Fruit fly (Drosophila melanogaster): ENCODE data around the gene CG33995.

CG33995 gene

dm6 chr2L:5007256-5007655 is 35.8 kb upstream of the CG33995 start (continued):
- no peak for TF ChIP-seq onecut (GFP tag; IDR thresholded peaks at IDR 0.05)
- no peak for TF ChIP-seq phol (tag; optimal IDR thresholded peaks at IDR 0.05)
- TF ChIP-seq bcd (GFP tag; optimal IDR thresholded peaks at IDR 0.05), result no peak
- no peak for TF ChIP-seq CG1024 (GFP tag; IDR thresholded peaks at IDR 0.05)
- no peak for TF ChIP-seq ash1 (GFP tag; optimal IDR thresholded peaks at IDR 0.05)
- no peak for TF ChIP-seq CG7372 (GFP tag; IDR thresholded peaks at IDR 0.05)
- TF ChIP-seq TFAM (GFP tag; optimal IDR thresholded peaks at IDR 0.05), result no peak
- TF ChIP-seq Meics (GFP tag; optimal IDR thresholded peaks at IDR 0.05), result peak; percentile 7
- TF ChIP-seq CG10959 (GFP tag; IDR thresholded peaks at IDR 0.05), result no peak
- TF ChIP-seq CG32532 (GFP tag; IDR thresholded peaks at IDR 0.05), result no peak
- no peak for TF ChIP-seq sr (GFP tag; IDR thresholded peaks at IDR 0.05)
- TF ChIP-seq wor (GFP tag; IDR thresholded peaks at IDR 0.05), result no peak
- TF ChIP-seq so (GFP tag; IDR thresholded peaks at IDR 0.05), result no peak
- no peak for TF ChIP-seq Doc3 (GFP tag; IDR thresholded peaks at IDR 0.05; ENCODE audit: partially characterized antibody)
- TF ChIP-seq cwo (GFP tag; optimal IDR thresholded peaks at IDR 0.05), result peak; percentile 14
- no peak for TF ChIP-seq BEAF-32 (GFP tag; optimal IDR thresholded peaks at IDR 0.05)
- TF ChIP-seq CG13296 (GFP tag; optimal IDR thresholded peaks at IDR 0.05), result no peak
- peak; percentile 29 for TF ChIP-seq CG2678 (tag; optimal IDR thresholded peaks at IDR 0.05)
- TF ChIP-seq CG8944 (GFP tag; optimal IDR thresholded peaks at IDR 0.05), result no peak
- TF ChIP-seq Sox100B (GFP tag; optimal IDR thresholded peaks at IDR 0.05), result no peak
- TF ChIP-seq NC2β (GFP tag; optimal IDR thresholded peaks at IDR 0.05), result no peak
- no peak for TF ChIP-seq CG2202 (tag; optimal IDR thresholded peaks at IDR 0.05)
- TF ChIP-seq Nf-YB (GFP tag; optimal IDR thresholded peaks at IDR 0.05), result no peak
- no peak for TF ChIP-seq CG31365 (tag; optimal IDR thresholded peaks at IDR 0.05)
- TF ChIP-seq CG4404 (GFP tag; IDR thresholded peaks at IDR 0.05), result no peak
- TF ChIP-seq CG11695 (GFP tag; IDR thresholded peaks at IDR 0.05), result 0 out of 3 replicates have a peak, but pooled peaks have one; percentile 18
- TF ChIP-seq hb (GFP tag; IDR thresholded peaks at IDR 0.05; ENCODE audit: partially characterized antibody), result no peak
- no peak for TF ChIP-seq Dp (GFP tag; optimal IDR thresholded peaks at IDR 0.05)
- TF ChIP-seq Hmr (GFP tag; optimal IDR thresholded peaks at IDR 0.05), result no peak
- no peak for TF ChIP-seq B-H2 (GFP tag; optimal IDR thresholded peaks at IDR 0.05)
- no peak for TF ChIP-seq Atf3 (GFP tag; optimal IDR thresholded peaks at IDR 0.05)
- no peak for TF ChIP-seq Kr (GFP tag; optimal IDR thresholded peaks at IDR 0.05)
- TF ChIP-seq slbo (GFP tag; IDR thresholded peaks at IDR 0.05), result peak; percentile 40; the same call in 1 of the 2 replicates
- TF ChIP-seq CG14860 (GFP tag; IDR thresholded peaks at IDR 0.05; ENCODE audit: partially characterized antibody), result no peak
- TF ChIP-seq unpg (GFP tag; optimal IDR thresholded peaks at IDR 0.05), result no peak
- no peak for TF ChIP-seq CG11696 (GFP tag; IDR thresholded peaks at IDR 0.05)
- TF ChIP-seq z (GFP tag; IDR thresholded peaks at IDR 0.05), result no peak
- no peak for TF ChIP-seq CG13624 (GFP tag; optimal IDR thresholded peaks at IDR 0.05)
- no peak for TF ChIP-seq tll (GFP tag; optimal IDR thresholded peaks at IDR 0.05)
- no peak for TF ChIP-seq CG12071 (GFP tag; optimal IDR thresholded peaks at IDR 0.05)
- TF ChIP-seq CG17829 (tag; optimal IDR thresholded peaks at IDR 0.05), result no peak
- TF ChIP-seq bowl (GFP tag; IDR thresholded peaks at IDR 0.05), result no peak
- TF ChIP-seq sisA (GFP tag; IDR thresholded peaks at IDR 0.05), result no peak
- no peak for TF ChIP-seq lilli (GFP tag; optimal IDR thresholded peaks at IDR 0.05)
- no peak for TF ChIP-seq ham (GFP tag; IDR thresholded peaks at IDR 0.05)
- TF ChIP-seq Adf1 (GFP tag; IDR thresholded peaks at IDR 0.05), result no peak
- no peak for TF ChIP-seq Jarid2 (GFP tag; optimal IDR thresholded peaks at IDR 0.05)
- TF ChIP-seq CG8388 (GFP tag; optimal IDR thresholded peaks at IDR 0.05), result no peak
- TF ChIP-seq CG9797 (GFP tag; optimal IDR thresholded peaks at IDR 0.05), result no peak
- no peak for TF ChIP-seq CG17385 (GFP tag; optimal IDR thresholded peaks at IDR 0.05)
- no peak for TF ChIP-seq CG12744 (GFP tag; optimal IDR thresholded peaks at IDR 0.05)
- no peak for TF ChIP-seq zen2 (GFP tag; IDR thresholded peaks at IDR 0.05; ENCODE audit: partially characterized antibody)

All from whole organism, embryonic.